Fruit fly (Drosophila melanogaster) S2 (cell line): ENCODE data around the gene scyl.

Experiments used
- CG8478 ChIP-seq: fragments of >200 bp; optimal IDR thresholded peaks from 2 replicates; lab custom pipeline; 2018
- CTCF ChIP-seq, 2 experiments: fragments of >200 bp; optimal IDR thresholded peaks; 2 replicates each; lab custom pipeline; 2018

- TF ChIP-seq CG8478 (lab: Kevin White, UChicago) (no peak), CTCF (optimal IDR thresholded peaks at IDR 0.05; lab: Kevin White, UChicago) (no peak)
Observed at dm6 chr3L:11215244-11216121, 36.6 kb upstream of the scyl start.
